Fruit fly (Drosophila melanogaster) whole organism, embryonic: ENCODE data around the gene CG8372.

Experiments
- CG10209 ChIP-seq: fragments of 200-800 bp; sonication (Bioruptor generic); optimal IDR thresholded peaks from 3 replicates; lab custom pipeline; 2017; ENCODE audit warnings: missing biosample characterization, mild to moderate bottlenecking, missing genetic modification characterization, missing genetic modification reagents
- CG10543 ChIP-seq: fragments of 200-800 bp; sonication (Bioruptor generic); optimal IDR thresholded peaks from 3 replicates; lab custom pipeline; 2017; ENCODE audit warnings: missing biosample characterization, mild to moderate bottlenecking, missing genetic modification characterization, moderate library complexity
- CG11504 ChIP-seq: fragments of 200-800 bp; sonication (Bioruptor generic); optimal IDR thresholded peaks from 3 replicates; lab custom pipeline; 2019; ENCODE audit warnings: missing biosample characterization, mild to moderate bottlenecking, missing genetic modification characterization, moderate library complexity
- CG12769 ChIP-seq: fragments of 200-800 bp; sonication (Bioruptor generic); optimal IDR thresholded peaks from 2 replicates; lab custom pipeline; 2019; ENCODE audit warnings: missing biosample characterization, mild to moderate bottlenecking, missing genetic modification characterization, moderate library complexity
- CG15011 ChIP-seq: fragments of 200-800 bp; sonication (Bioruptor generic); optimal IDR thresholded peaks from 3 replicates; lab custom pipeline; 2018; ENCODE audit warnings: missing biosample characterization, mild to moderate bottlenecking, missing genetic modification characterization
- CG15696 ChIP-seq: fragments of 200-800 bp; sonication (Bioruptor generic); optimal IDR thresholded peaks from 2 replicates; lab custom pipeline; 2019; ENCODE audit warnings: missing biosample characterization, mild to moderate bottlenecking, missing genetic modification characterization, moderate library complexity
- CG17829 ChIP-seq: fragments of 200-800 bp; optimal IDR thresholded peaks from 2 replicates; lab custom pipeline; 2019; ENCODE audit warnings: missing biosample characterization, mild to moderate bottlenecking, missing genetic modification characterization, moderate library complexity
- CG18599 ChIP-seq: fragments of 200-800 bp; sonication (Bioruptor generic); optimal IDR thresholded peaks from 3 replicates; lab custom pipeline; 2017; ENCODE audit warnings: missing biosample characterization, missing genetic modification characterization, mild to moderate bottlenecking, moderate library complexity, missing genetic modification reagents
- CG3065 ChIP-seq: fragments of 200-800 bp; sonication (Bioruptor generic); optimal IDR thresholded peaks from 2 replicates; lab custom pipeline; 2016; ENCODE audit warnings: missing biosample characterization, missing genetic modification characterization
- CG34376 ChIP-seq: fragments of 200-800 bp; sonication (Bioruptor generic); optimal IDR thresholded peaks from 2 replicates; lab custom pipeline; 2018; ENCODE audit warnings: missing biosample characterization, mild to moderate bottlenecking, missing genetic modification characterization
- CG4282 ChIP-seq: fragments of 200-800 bp; sonication (Bioruptor generic); optimal IDR thresholded peaks from 2 replicates; lab custom pipeline; 2016; ENCODE audit warnings: missing biosample characterization, missing genetic modification characterization
- CG6765 ChIP-seq: fragments of 200-800 bp; sonication (Bioruptor generic); optimal IDR thresholded peaks from 3 replicates; lab custom pipeline; 2017; ENCODE audit warnings: missing biosample characterization, mild to moderate bottlenecking, missing genetic modification characterization
- CG7786 ChIP-seq: fragments of 200-800 bp; sonication (Bioruptor generic); optimal IDR thresholded peaks from 2 replicates; lab custom pipeline; 2016; ENCODE audit warnings: missing biosample characterization, missing genetic modification characterization
- CG7839 ChIP-seq: fragments of 200-800 bp; sonication (Bioruptor generic); optimal IDR thresholded peaks from 3 replicates; lab custom pipeline; 2018; ENCODE audit warnings: missing biosample characterization, mild to moderate bottlenecking, missing genetic modification characterization, moderate library complexity
- CG8924 ChIP-seq: fragments of 200-800 bp; optimal IDR thresholded peaks from 3 replicates; lab custom pipeline; 2019; ENCODE audit warnings: missing biosample characterization, mild to moderate bottlenecking, missing genetic modification characterization, moderate library complexity
- CG8944 ChIP-seq: fragments of 200-800 bp; sonication (Bioruptor generic); optimal IDR thresholded peaks from 3 replicates; lab custom pipeline; 2016; ENCODE audit warnings: missing biosample characterization, missing genetic modification characterization
- CG9932 ChIP-seq: fragments of 200-800 bp; sonication (Bioruptor generic); IDR thresholded peaks from 2 replicates; pipeline ENCODE4 v1.3.6; 2022; ENCODE audit warnings: missing biosample characterization, missing genetic modification characterization
- Dek ChIP-seq: fragments of 200-800 bp; sonication (Bioruptor generic); optimal IDR thresholded peaks from 3 replicates; lab custom pipeline; 2019; ENCODE audit warnings: missing biosample characterization, mild to moderate bottlenecking, missing genetic modification characterization, moderate library complexity
- Dp ChIP-seq: fragments of 200-800 bp; sonication (Bioruptor generic); optimal IDR thresholded peaks from 2 replicates; lab custom pipeline; 2018; ENCODE audit warnings: missing biosample characterization, mild to moderate bottlenecking, missing genetic modification characterization, moderate library complexity
- E2f2 ChIP-seq: fragments of 200-800 bp; sonication (Bioruptor generic); IDR thresholded peaks from 2 replicates; pipeline ENCODE4 v1.3.6; 2022; ENCODE audit warnings: missing biosample characterization, missing genetic modification characterization
- Ets65A ChIP-seq: fragments of 200-800 bp; sonication (Bioruptor generic); peaks from one replicate; lab custom pipeline; 2016; ENCODE audit warnings: missing biosample characterization, missing genetic modification characterization
- Poxn ChIP-seq: fragments of 200-800 bp; sonication (Bioruptor generic); IDR thresholded peaks from 2 replicates; pipeline ENCODE4 v1.3.6; 2022; ENCODE audit warnings: missing biosample characterization, missing genetic modification characterization
- YL-1 ChIP-seq: fragments of 200-800 bp; sonication (Bioruptor generic); optimal IDR thresholded peaks from 3 replicates; lab custom pipeline; 2017; ENCODE audit warnings: missing biosample characterization, mild to moderate bottlenecking, missing genetic modification characterization
- amos ChIP-seq: fragments of 200-800 bp; sonication (Bioruptor generic); IDR thresholded peaks from 2 replicates; pipeline ENCODE4 v1.3.6; 2022; ENCODE audit warnings: missing biosample characterization, missing genetic modification characterization; ENCODE audit not compliant: partially characterized antibody
- ara ChIP-seq: fragments of 200-800 bp; sonication (Bioruptor generic); IDR thresholded peaks from 2 replicates; pipeline ENCODE4 v1.3.6; 2022; ENCODE audit warnings: missing biosample characterization, missing genetic modification characterization
- ase ChIP-seq: fragments of 200-800 bp; sonication (Bioruptor generic); IDR thresholded peaks from 3 replicates; pipeline ENCODE4 v1.3.6; 2022; ENCODE audit warnings: missing biosample characterization, missing genetic modification characterization
- caup ChIP-seq: fragments of 200-800 bp; sonication (Bioruptor generic); optimal IDR thresholded peaks from 3 replicates; lab custom pipeline; 2017; ENCODE audit warnings: missing biosample characterization, mild to moderate bottlenecking, missing genetic modification characterization, moderate library complexity; ENCODE audit not compliant: severe bottlenecking
- chinmo ChIP-seq: fragments of 200-800 bp; sonication (Bioruptor generic); IDR thresholded peaks from 4 replicates; pipeline ENCODE4 v1.3.6; 2022; ENCODE audit warnings: missing biosample characterization, missing genetic modification characterization; ENCODE audit not compliant: partially characterized antibody
- crp ChIP-seq, 2 experiments: fragments of 200-800 bp; sonication (Bioruptor generic); optimal IDR thresholded peaks; 2 replicates in 1 of 2; 3 replicates in 1 of 2; lab custom pipeline; 2017; ENCODE audit warnings: missing biosample characterization in 2 of 2, missing genetic modification characterization in 2 of 2, mild to moderate bottlenecking in 1 of 2, moderate library complexity in 1 of 2
- exex ChIP-seq: fragments of 200-800 bp; sonication (Bioruptor generic); optimal IDR thresholded peaks from 4 replicates; lab custom pipeline; 2018; ENCODE audit warnings: missing biosample characterization, mild to moderate bottlenecking, missing genetic modification characterization, moderate library complexity
- eyg ChIP-seq: fragments of 200-800 bp; sonication (Bioruptor generic); optimal IDR thresholded peaks from 3 replicates; lab custom pipeline; 2016; ENCODE audit warnings: missing biosample characterization, missing genetic modification characterization
- gfzf ChIP-seq: fragments of 200-800 bp; sonication (Bioruptor generic); optimal IDR thresholded peaks from 2 replicates; lab custom pipeline; 2016; ENCODE audit warnings: missing biosample characterization, mild to moderate bottlenecking, missing genetic modification characterization, moderate library complexity
- h ChIP-seq: fragments of >200 bp; optimal IDR thresholded peaks from 2 replicates; lab custom pipeline; 2017
- jigr1 ChIP-seq: fragments of 200-800 bp; sonication (Bioruptor generic); IDR thresholded peaks from 3 replicates; pipeline ENCODE4 v1.3.6; 2022; ENCODE audit warnings: missing biosample characterization, missing genetic modification characterization
- maf-S ChIP-seq: fragments of 200-800 bp; sonication (Bioruptor generic); optimal IDR thresholded peaks from 2 replicates; lab custom pipeline; 2016; ENCODE audit warnings: missing biosample characterization, missing genetic modification characterization
- pfk ChIP-seq: fragments of 200-800 bp; sonication (Bioruptor generic); optimal IDR thresholded peaks from 2 replicates; lab custom pipeline; 2018; ENCODE audit warnings: missing biosample characterization, mild to moderate bottlenecking, missing genetic modification characterization, moderate library complexity
- phol ChIP-seq: fragments of 200-800 bp; sonication (Bioruptor generic); optimal IDR thresholded peaks from 3 replicates; lab custom pipeline; 2018; ENCODE audit warnings: missing biosample characterization, mild to moderate bottlenecking, missing genetic modification characterization, moderate library complexity
- prd ChIP-seq, 3 experiments: fragments of >200 bp in 2 of 3; fragments of 200-800 bp in 1 of 3; sonication (Bioruptor generic) in 1 of 3; optimal IDR thresholded peaks in 2 of 3; IDR thresholded peaks in 1 of 3; 2 replicates in 2 of 3; 3 replicates in 1 of 3; pipeline versions ENCODE4 v1.3.6 to Lab custom; 2017 to 2022; ENCODE audit warnings: missing biosample characterization in 1 of 3, missing genetic modification characterization in 1 of 3
- pum ChIP-seq: fragments of 200-800 bp; sonication (Bioruptor generic); optimal IDR thresholded peaks from 2 replicates; lab custom pipeline; 2016; ENCODE audit warnings: missing biosample characterization, missing genetic modification characterization
- ranshi ChIP-seq: fragments of 200-800 bp; sonication (Bioruptor generic); IDR thresholded peaks from 2 replicates; pipeline ENCODE4 v1.3.6; 2022; ENCODE audit warnings: missing biosample characterization, missing genetic modification characterization
- salm ChIP-seq: fragments of 200-800 bp; sonication (Bioruptor generic); optimal IDR thresholded peaks from 2 replicates; lab custom pipeline; 2018; ENCODE audit warnings: missing biosample characterization, mild to moderate bottlenecking, missing genetic modification characterization
- shn ChIP-seq: fragments of 200-800 bp; sonication (Bioruptor generic); optimal IDR thresholded peaks from 3 replicates; lab custom pipeline; 2016; ENCODE audit warnings: missing biosample characterization, missing genetic modification characterization
- so ChIP-seq: fragments of 200-800 bp; sonication (Bioruptor generic); IDR thresholded peaks from 3 replicates; pipeline ENCODE4 v1.3.6; 2022; ENCODE audit warnings: missing biosample characterization, missing genetic modification characterization
- tup ChIP-seq: fragments of 200-800 bp; sonication (Bioruptor generic); optimal IDR thresholded peaks from 2 replicates; lab custom pipeline; 2016; ENCODE audit warnings: missing biosample characterization, mild to moderate bottlenecking, missing genetic modification characterization, moderate library complexity
- tx ChIP-seq: fragments of 200-800 bp; sonication (Bioruptor generic); optimal IDR thresholded peaks from 2 replicates; lab custom pipeline; 2016; ENCODE audit warnings: missing biosample characterization, missing genetic modification characterization
- unpg ChIP-seq: fragments of 200-800 bp; sonication (Bioruptor generic); optimal IDR thresholded peaks from 3 replicates; lab custom pipeline; 2018; ENCODE audit warnings: missing biosample characterization, mild to moderate bottlenecking, missing genetic modification characterization, moderate library complexity
- vfl ChIP-seq: fragments of 200-800 bp; sonication (Bioruptor generic); optimal IDR thresholded peaks from 2 replicates; lab custom pipeline; 2016; ENCODE audit warnings: missing biosample characterization, missing genetic modification characterization
- wor ChIP-seq: fragments of 200-800 bp; sonication (Bioruptor generic); IDR thresholded peaks from 2 replicates; pipeline ENCODE4 v1.3.6; 2022; ENCODE audit warnings: missing biosample characterization, missing genetic modification characterization

The CG8372 gene

DNA sequence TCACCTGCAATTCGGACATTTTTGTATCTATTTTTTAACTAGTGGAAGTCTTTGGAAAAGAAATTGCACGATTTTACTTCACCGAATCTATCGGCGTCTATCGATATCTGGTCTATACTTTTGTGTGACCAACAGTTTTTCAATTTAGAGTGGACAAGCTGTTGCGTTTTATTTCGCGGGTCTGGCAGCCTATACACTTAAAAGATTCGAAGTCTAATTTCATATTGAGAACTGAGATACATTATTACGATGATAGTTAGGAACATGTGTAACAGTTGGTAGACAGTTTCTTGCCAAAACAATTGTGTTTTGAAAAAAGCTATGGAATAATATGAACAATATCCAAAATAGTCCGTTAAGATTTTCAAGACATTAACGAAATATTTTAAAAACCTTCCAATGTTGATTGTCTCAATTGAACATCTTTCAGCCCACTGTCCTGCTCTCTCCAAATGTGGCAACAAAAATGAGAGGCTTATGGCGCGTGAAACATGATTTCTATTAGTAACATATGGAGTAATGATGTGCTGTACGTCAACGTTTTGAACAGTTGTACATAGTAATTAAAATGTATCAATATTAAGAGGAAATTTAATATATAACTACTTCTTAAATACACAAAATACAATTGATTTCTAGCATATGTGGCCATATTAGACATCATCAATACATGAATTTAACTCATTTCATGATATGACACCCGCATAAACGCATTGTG is 50.2 kb downstream of the CG8372 start, which contains the start of gene Acbp1 (continued):
- peak; percentile 100 for TF ChIP-seq CG34376 (GFP tag; lab: Kevin White, UChicago)
- peak; percentile 92 for TF ChIP-seq exex (tag; lab: Kevin White, UChicago)
- peak; percentile 94 for TF ChIP-seq Dek (tag; lab: Kevin White, UChicago)
- TF ChIP-seq pum (GFP tag; lab: Kevin White, UChicago) = peak; percentile 96
- TF ChIP-seq CG8944 (GFP tag; lab: Kevin White, UChicago) = peak; percentile 95
- peak; percentile 94 for TF ChIP-seq so (GFP tag; lab: Robert Waterston, UW)
- TF ChIP-seq phol (tag; lab: Kevin White, UChicago) = peak; percentile 96
- TF ChIP-seq salm = peak; percentile 97
- peak; percentile 99 for TF ChIP-seq Ets65A (GFP tag; lab: Kevin White, UChicago)
- TF ChIP-seq Dp (GFP tag; lab: Kevin White, UChicago) = peak; percentile 61
- peak; percentile 86 for TF ChIP-seq ranshi (GFP tag; lab: Robert Waterston, UW)
- TF ChIP-seq ara = peak; percentile 87; the same call in 1 of the 2 replicates
- TF ChIP-seq CG11504 = peak; percentile 96
- peak; percentile 93 for TF ChIP-seq eyg (GFP tag; lab: Kevin White, UChicago)
- TF ChIP-seq tup (GFP tag; lab: Kevin White, UChicago) = peak; percentile 79
- peak; percentile 98 for TF ChIP-seq CG6765
- peak; percentile 71 for TF ChIP-seq pfk (GFP tag; lab: Kevin White, UChicago)
- peak; percentile 84 for TF ChIP-seq gfzf (GFP tag; lab: Kevin White, UChicago)
- TF ChIP-seq YL-1 (GFP tag; lab: Kevin White, UChicago) = peak; percentile 97
- TF ChIP-seq CG8924 = peak; percentile 99
- TF ChIP-seq CG3065 (GFP tag; lab: Kevin White, UChicago) = peak; percentile 76
- peak; percentile 81 for TF ChIP-seq E2f2 (GFP tag; lab: Robert Waterston, UW)
- peak; percentile 90 for TF ChIP-seq ase (GFP tag; lab: Robert Waterston, UW)
- TF ChIP-seq CG7786 (GFP tag; lab: Kevin White, UChicago) = peak; percentile 96
- peak; percentile 99 for TF ChIP-seq unpg (GFP tag; lab: Kevin White, UChicago)
- TF ChIP-seq CG18599 (GFP tag; lab: Kevin White, UChicago) = peak; percentile 99
- no peak for TF ChIP-seq prd (optimal IDR thresholded peaks at IDR 0.05; lab: Kevin White, UChicago)
- TF ChIP-seq prd (GFP tag; IDR thresholded peaks at IDR 0.05; lab: Robert Waterston, UW) = peak; percentile 92
- TF ChIP-seq CG10209 (GFP tag; lab: Kevin White, UChicago) = peak; percentile 96
- peak; percentile 97 for TF ChIP-seq CG7839 (tag; lab: Kevin White, UChicago)
- TF ChIP-seq shn (GFP tag; lab: Kevin White, UChicago) = peak; percentile 96
- peak; percentile 57; the same call in 2 of the 3 replicates for TF ChIP-seq jigr1 (GFP tag; lab: Robert Waterston, UW)
- TF ChIP-seq CG12769 = peak; percentile 97
- TF ChIP-seq CG15011 = peak; percentile 97
- peak; percentile 96 for TF ChIP-seq CG9932
- TF ChIP-seq chinmo (GFP tag; lab: Robert Waterston, UW) = peak; percentile 57; the same call in 1 of the 4 replicates
- TF ChIP-seq CG10543 (GFP tag; lab: Kevin White, UChicago) = peak; percentile 99
- peak; percentile 81 for TF ChIP-seq Poxn (GFP tag; lab: Robert Waterston, UW)
- TF ChIP-seq wor (GFP tag; lab: Robert Waterston, UW) = peak; percentile 68
- peak; percentile 81 for TF ChIP-seq amos (GFP tag; lab: Robert Waterston, UW)
- TF ChIP-seq crp (GFP tag; optimal IDR thresholded peaks at IDR 0.05; lab: Kevin White, UChicago) = peak in 1 of 2 experiments; percentile 68
- peak; percentile 93 for TF ChIP-seq vfl
- peak; percentile 96 for TF ChIP-seq CG15696 (tag; lab: Kevin White, UChicago)
- peak; percentile 95 for TF ChIP-seq maf-S
- TF ChIP-seq caup = peak; percentile 95
- no peak for TF ChIP-seq h
- peak; percentile 97 for TF ChIP-seq tx (GFP tag; lab: Kevin White, UChicago)
- peak; percentile 98 for TF ChIP-seq CG4282 (GFP tag; lab: Kevin White, UChicago)
- TF ChIP-seq CG17829 (tag; lab: Kevin White, UChicago) = peak; percentile 99
